Fruit fly (Drosophila melanogaster) whole organism, embryonic: ENCODE measurements around the gene CG9837.

Experiments
- Atf6 ChIP-seq: fragments of 200-800 bp; sonication (Bioruptor generic); IDR thresholded peaks from 2 replicates; pipeline ENCODE4 v1.3.6; 2022; ENCODE audit warnings: missing biosample characterization, missing genetic modification characterization
- CG10565 ChIP-seq: fragments of 200-800 bp; sonication (Bioruptor generic); optimal IDR thresholded peaks from 3 replicates; lab custom pipeline; 2016; ENCODE audit warnings: missing biosample characterization, mild to moderate bottlenecking, missing genetic modification characterization
- CG10654 ChIP-seq: fragments of 200-800 bp; sonication (Bioruptor generic); optimal IDR thresholded peaks from 2 replicates; lab custom pipeline; 2016; ENCODE audit warnings: missing biosample characterization, missing genetic modification characterization
- CG10959 ChIP-seq: fragments of 200-800 bp; sonication (Bioruptor generic); IDR thresholded peaks from 2 replicates; pipeline ENCODE4 v1.3.6; 2022; ENCODE audit warnings: missing biosample characterization, missing genetic modification characterization
- CG12299 ChIP-seq: fragments of 200-800 bp; sonication (Bioruptor generic); optimal IDR thresholded peaks from 2 replicates; lab custom pipeline; 2018; ENCODE audit warnings: missing biosample characterization, mild to moderate bottlenecking, missing genetic modification characterization
- CG15073 ChIP-seq: fragments of 200-800 bp; sonication (Bioruptor generic); optimal IDR thresholded peaks from 2 replicates; lab custom pipeline; 2016; ENCODE audit warnings: missing biosample characterization, missing genetic modification characterization
- CG1602 ChIP-seq: fragments of 200-800 bp; sonication (Bioruptor generic); optimal IDR thresholded peaks from 3 replicates; lab custom pipeline; 2016; ENCODE audit warnings: missing biosample characterization, missing genetic modification characterization
- CG16815 ChIP-seq: fragments of 200-800 bp; sonication (Bioruptor generic); optimal IDR thresholded peaks from 3 replicates; lab custom pipeline; 2017; ENCODE audit warnings: missing biosample characterization, mild to moderate bottlenecking, missing genetic modification characterization
- CG2120 ChIP-seq: fragments of 200-800 bp; sonication (Bioruptor generic); optimal IDR thresholded peaks from 3 replicates; lab custom pipeline; 2016; ENCODE audit warnings: missing biosample characterization, missing genetic modification characterization
- CG2889 ChIP-seq: fragments of 200-800 bp; sonication (Bioruptor generic); IDR thresholded peaks from 3 replicates; pipeline ENCODE4 v1.3.6; 2022; ENCODE audit warnings: missing biosample characterization, missing genetic modification characterization
- CG3407 ChIP-seq: fragments of 200-800 bp; sonication (Bioruptor generic); optimal IDR thresholded peaks from 2 replicates; lab custom pipeline; 2018; ENCODE audit warnings: missing biosample characterization, mild to moderate bottlenecking, missing genetic modification characterization
- CG34422 ChIP-seq: fragments of 200-800 bp; sonication (Bioruptor generic); IDR thresholded peaks from 3 replicates; pipeline ENCODE4 v1.3.6; 2022; ENCODE audit warnings: missing biosample characterization, missing genetic modification characterization
- CG3838 ChIP-seq: fragments of 200-800 bp; sonication (Bioruptor generic); optimal IDR thresholded peaks from 3 replicates; lab custom pipeline; 2016; ENCODE audit warnings: missing biosample characterization, missing genetic modification characterization
- CG43689 ChIP-seq: fragments of 200-800 bp; sonication (Bioruptor generic); IDR thresholded peaks from 2 replicates; pipeline ENCODE4 v1.3.6; 2022; ENCODE audit warnings: missing biosample characterization, missing genetic modification characterization
- CG6683 ChIP-seq: fragments of 200-800 bp; sonication (Bioruptor generic); optimal IDR thresholded peaks from 2 replicates; lab custom pipeline; 2017; ENCODE audit warnings: missing biosample characterization, mild to moderate bottlenecking, missing genetic modification characterization, missing genetic modification reagents
- CG7372 ChIP-seq: fragments of 200-800 bp; sonication (Bioruptor generic); IDR thresholded peaks from 2 replicates; pipeline ENCODE4 v1.3.6; 2022; ENCODE audit warnings: missing biosample characterization, missing genetic modification characterization
- CG7745 ChIP-seq: fragments of 200-800 bp; sonication (Bioruptor generic); optimal IDR thresholded peaks from 2 replicates; lab custom pipeline; 2018; ENCODE audit warnings: missing biosample characterization, mild to moderate bottlenecking, missing genetic modification characterization, moderate library complexity
- CG9609 ChIP-seq: fragments of 200-800 bp; sonication (Bioruptor generic); optimal IDR thresholded peaks from 3 replicates; lab custom pipeline; 2016; ENCODE audit warnings: missing biosample characterization, missing genetic modification characterization
- CTCF ChIP-seq: fragments of 200-800 bp; sonication (Bioruptor generic); optimal IDR thresholded peaks from 2 replicates; lab custom pipeline; 2017; ENCODE audit warnings: missing biosample characterization, mild to moderate bottlenecking, missing genetic modification characterization, moderate library complexity
- Chrac-16 ChIP-seq: fragments of 200-800 bp; sonication (Bioruptor generic); optimal IDR thresholded peaks from 3 replicates; lab custom pipeline; 2016; ENCODE audit warnings: missing biosample characterization, missing genetic modification characterization
- D ChIP-seq, 2 experiments: fragments of 200-800 bp in 1 of 2; fragments of >200 bp in 1 of 2; sonication (Bioruptor generic) in 1 of 2; optimal IDR thresholded peaks; 2 replicates in 1 of 2; 3 replicates in 1 of 2; lab custom pipeline; 2017; ENCODE audit warnings: mild to moderate bottlenecking in 1 of 2, missing biosample characterization in 1 of 2, missing genetic modification characterization in 1 of 2, missing genetic modification reagents in 1 of 2
- Fer3 ChIP-seq: fragments of 200-800 bp; sonication (Bioruptor generic); optimal IDR thresholded peaks from 2 replicates; lab custom pipeline; 2018; ENCODE audit warnings: missing biosample characterization, mild to moderate bottlenecking, missing genetic modification characterization, moderate library complexity
- HLH4C ChIP-seq: fragments of 200-800 bp; sonication (Bioruptor generic); IDR thresholded peaks from 3 replicates; pipeline ENCODE4 v1.3.6; 2022; ENCODE audit warnings: missing biosample characterization, missing genetic modification characterization; ENCODE audit not compliant: partially characterized antibody
- HLHmδ ChIP-seq: fragments of 200-800 bp; sonication (Bioruptor generic); optimal IDR thresholded peaks from 2 replicates; lab custom pipeline; 2018; ENCODE audit warnings: missing biosample characterization, mild to moderate bottlenecking, missing genetic modification characterization, moderate library complexity
- Max ChIP-seq: fragments of 200-800 bp; sonication (Bioruptor generic); optimal IDR thresholded peaks from 2 replicates; lab custom pipeline; 2016; ENCODE audit warnings: missing biosample characterization, mild to moderate bottlenecking, missing genetic modification characterization
- Mes4 ChIP-seq: fragments of 200-800 bp; sonication (Bioruptor generic); optimal IDR thresholded peaks from 2 replicates; lab custom pipeline; 2016; ENCODE audit warnings: missing biosample characterization, missing genetic modification characterization
- Nf-YA ChIP-seq: fragments of 200-800 bp; sonication (Bioruptor generic); IDR thresholded peaks from 2 replicates; pipeline ENCODE4 v1.3.6; 2022; ENCODE audit warnings: missing biosample characterization, missing genetic modification characterization
- Pdp1 ChIP-seq, 2 experiments: fragments of 200-800 bp; sonication (Bioruptor generic); optimal IDR thresholded peaks; 3 replicates each; lab custom pipeline; 2016; ENCODE audit warnings: missing biosample characterization in 2 of 2, missing genetic modification characterization in 2 of 2, mild to moderate bottlenecking in 1 of 2, moderate library complexity in 1 of 2
- Rfx ChIP-seq: fragments of 200-800 bp; sonication (Bioruptor generic); IDR thresholded peaks from 2 replicates; pipeline ENCODE4 v1.3.6; 2022; ENCODE audit warnings: missing biosample characterization, missing genetic modification characterization
- Sry-β ChIP-seq: fragments of 200-800 bp; sonication (Bioruptor generic); optimal IDR thresholded peaks from 2 replicates; lab custom pipeline; 2018; ENCODE audit warnings: missing biosample characterization, mild to moderate bottlenecking, missing genetic modification characterization, moderate library complexity
- Xrp1 ChIP-seq: fragments of 200-800 bp; sonication (Bioruptor generic); IDR thresholded peaks from 2 replicates; pipeline ENCODE4 v1.3.6; 2022; ENCODE audit warnings: missing biosample characterization, missing genetic modification characterization
- abd-A ChIP-seq: fragments of 200-800 bp; sonication (Bioruptor generic); optimal IDR thresholded peaks from 3 replicates; lab custom pipeline; 2019; ENCODE audit warnings: missing biosample characterization, mild to moderate bottlenecking, missing genetic modification characterization, moderate library complexity
- btn ChIP-seq: fragments of 200-800 bp; sonication (Bioruptor generic); optimal IDR thresholded peaks from 2 replicates; lab custom pipeline; 2016; ENCODE audit warnings: missing biosample characterization, missing genetic modification characterization
- chm ChIP-seq: fragments of 200-800 bp; sonication (Bioruptor generic); IDR thresholded peaks from 2 replicates; pipeline ENCODE4 v1.3.6; 2022; ENCODE audit warnings: missing biosample characterization, missing genetic modification characterization
- eyg ChIP-seq: fragments of 200-800 bp; sonication (Bioruptor generic); optimal IDR thresholded peaks from 3 replicates; lab custom pipeline; 2016; ENCODE audit warnings: missing biosample characterization, missing genetic modification characterization
- fru ChIP-seq: fragments of >200 bp; optimal IDR thresholded peaks from 2 replicates; lab custom pipeline; 2017
- ftz-f1 ChIP-seq: fragments of 200-800 bp; sonication (Bioruptor generic); optimal IDR thresholded peaks from 2 replicates; lab custom pipeline; 2016; ENCODE audit warnings: missing biosample characterization, missing genetic modification characterization
- fu2 ChIP-seq: fragments of 200-800 bp; sonication (Bioruptor generic); optimal IDR thresholded peaks from 2 replicates; lab custom pipeline; 2016; ENCODE audit warnings: missing biosample characterization, missing genetic modification characterization
- gce ChIP-seq: fragments of 200-800 bp; sonication (Bioruptor generic); IDR thresholded peaks from 3 replicates; pipeline ENCODE4 v1.3.6; 2022; ENCODE audit warnings: missing biosample characterization, missing genetic modification characterization
- gsb-n ChIP-seq: fragments of 200-800 bp; sonication (Bioruptor generic); optimal IDR thresholded peaks from 3 replicates; lab custom pipeline; 2018; ENCODE audit warnings: missing biosample characterization, mild to moderate bottlenecking, missing genetic modification characterization
- jumu ChIP-seq: fragments of 200-800 bp; sonication (Bioruptor generic); optimal IDR thresholded peaks from 3 replicates; lab custom pipeline; 2016; ENCODE audit warnings: missing biosample characterization, missing genetic modification characterization
- mld ChIP-seq: fragments of 200-800 bp; sonication (Bioruptor generic); IDR thresholded peaks from 3 replicates; pipeline ENCODE4 v1.3.6; 2022; ENCODE audit warnings: missing biosample characterization, missing genetic modification characterization; ENCODE audit not compliant: partially characterized antibody
- odd ChIP-seq: fragments of 200-800 bp; sonication (Bioruptor generic); optimal IDR thresholded peaks from 2 replicates; lab custom pipeline; 2017; ENCODE audit warnings: missing biosample characterization, mild to moderate bottlenecking, missing genetic modification characterization
- rib ChIP-seq: fragments of 200-800 bp; sonication (Bioruptor generic); IDR thresholded peaks from 2 replicates; pipeline ENCODE4 v1.3.6; 2022; ENCODE audit warnings: missing biosample characterization, missing genetic modification characterization
- salm ChIP-seq: fragments of 200-800 bp; sonication (Bioruptor generic); optimal IDR thresholded peaks from 2 replicates; lab custom pipeline; 2018; ENCODE audit warnings: missing biosample characterization, mild to moderate bottlenecking, missing genetic modification characterization
- scrt ChIP-seq: fragments of 200-800 bp; sonication (Bioruptor generic); optimal IDR thresholded peaks from 2 replicates; lab custom pipeline; 2018; ENCODE audit warnings: missing biosample characterization, mild to moderate bottlenecking, missing genetic modification characterization, moderate library complexity
- sens-2 ChIP-seq: fragments of 200-800 bp; sonication (Bioruptor generic); IDR thresholded peaks from 2 replicates; pipeline ENCODE4 v1.3.6; 2022; ENCODE audit warnings: missing biosample characterization, missing genetic modification characterization
- sob ChIP-seq: fragments of 200-800 bp; sonication (Bioruptor generic); IDR thresholded peaks from 2 replicates; pipeline ENCODE4 v1.3.6; 2022; ENCODE audit warnings: missing biosample characterization, missing genetic modification characterization
- trem ChIP-seq: fragments of 200-800 bp; optimal IDR thresholded peaks from 3 replicates; lab custom pipeline; 2019; ENCODE audit warnings: missing biosample characterization, mild to moderate bottlenecking, missing genetic modification characterization, moderate library complexity
- vfl ChIP-seq: fragments of 200-800 bp; sonication (Bioruptor generic); optimal IDR thresholded peaks from 2 replicates; lab custom pipeline; 2016; ENCODE audit warnings: missing biosample characterization, missing genetic modification characterization
- vnd ChIP-seq: fragments of 200-800 bp; sonication (Bioruptor generic); IDR thresholded peaks from 3 replicates; pipeline ENCODE4 v1.3.6; 2022; ENCODE audit warnings: missing biosample characterization, missing genetic modification characterization; ENCODE audit not compliant: partially characterized antibody
- yki ChIP-seq: fragments of >200 bp; optimal IDR thresholded peaks from 3 replicates; lab custom pipeline; 2018

The CG9837 gene

dm6 chr3R:8808518-8808921 is 4.9 kb downstream of the CG9837 start (continued):
- no peak for TF ChIP-seq CG15073 (GFP tag; lab: Kevin White, UChicago)
- no peak for TF ChIP-seq gce (GFP tag; lab: Robert Waterston, UW)
- no peak for TF ChIP-seq CG7372
- TF ChIP-seq yki (lab: Kevin White, UChicago): no peak
- no peak for TF ChIP-seq chm (GFP tag; lab: Robert Waterston, UW)
- no peak for TF ChIP-seq fu2 (GFP tag; lab: Kevin White, UChicago)
- TF ChIP-seq Rfx (GFP tag; lab: Robert Waterston, UW): 0 out of 2 replicates have a peak, but pooled peaks have one; percentile 8
- TF ChIP-seq CG3838 (GFP tag; lab: Kevin White, UChicago): peak; percentile 27
- peak; percentile 34 for TF ChIP-seq Atf6 (GFP tag; lab: Robert Waterston, UW)
- peak; percentile 67 for TF ChIP-seq CG3407 (GFP tag; lab: Kevin White, UChicago)
- TF ChIP-seq Sry-β (GFP tag; lab: Kevin White, UChicago): peak; percentile 38
- peak; percentile 83 for TF ChIP-seq Chrac-16 (GFP tag; lab: Kevin White, UChicago)
- no peak for TF ChIP-seq rib (GFP tag; lab: Robert Waterston, UW)
- TF ChIP-seq trem: peak; percentile 91
- TF ChIP-seq sens-2 (GFP tag; lab: Robert Waterston, UW): 0 out of 2 replicates have a peak, but pooled peaks have one; percentile 51
- no peak for TF ChIP-seq mld (GFP tag; lab: Robert Waterston, UW)
- peak; percentile 41 for TF ChIP-seq odd (GFP tag; lab: Kevin White, UChicago)
- peak; percentile 66 for TF ChIP-seq CG7745 (tag; lab: Kevin White, UChicago)
- TF ChIP-seq CG10654 (GFP tag; lab: Kevin White, UChicago): peak; percentile 59
- TF ChIP-seq Mes4 (GFP tag; lab: Kevin White, UChicago): peak; percentile 49
- TF ChIP-seq ftz-f1 (GFP tag; lab: Kevin White, UChicago): no peak
- TF ChIP-seq CG10959 (GFP tag; lab: Robert Waterston, UW): peak; percentile 84
- TF ChIP-seq HLH4C: no peak
- peak; percentile 89 for TF ChIP-seq CG16815
- no peak for TF ChIP-seq HLHmδ (GFP tag; lab: Kevin White, UChicago)
- TF ChIP-seq CG10565: no peak
- TF ChIP-seq jumu (GFP tag; lab: Kevin White, UChicago): no peak
- peak; percentile 62; the same call in 1 of the 3 replicates for TF ChIP-seq CG34422
- TF ChIP-seq Nf-YA (GFP tag; lab: Robert Waterston, UW): no peak
- peak; percentile 60 for TF ChIP-seq vfl (GFP tag; lab: Kevin White, UChicago)
- TF ChIP-seq CG9609 (GFP tag; lab: Kevin White, UChicago): peak; percentile 63
- TF ChIP-seq CG6683 (GFP tag; lab: Kevin White, UChicago): no peak
- TF ChIP-seq Fer3 (tag; lab: Kevin White, UChicago): no peak
- TF ChIP-seq fru (lab: Kevin White, UChicago): no peak
- TF ChIP-seq CG2120 (GFP tag; lab: Kevin White, UChicago): peak; percentile 45
- TF ChIP-seq eyg (GFP tag; lab: Kevin White, UChicago): no peak
- no peak for TF ChIP-seq abd-A
- TF ChIP-seq CG2889 (GFP tag; lab: Robert Waterston, UW): no peak
- TF ChIP-seq sob: no peak
- peak; percentile 36 to 57 for TF ChIP-seq Pdp1 (GFP tag; optimal IDR thresholded peaks at IDR 0.05; lab: Kevin White, UChicago)
- TF ChIP-seq btn (GFP tag; lab: Kevin White, UChicago): peak; percentile 8
- TF ChIP-seq Max (GFP tag; lab: Kevin White, UChicago): peak; percentile 66
- TF ChIP-seq Xrp1 (GFP tag; lab: Robert Waterston, UW): peak; percentile 87
- TF ChIP-seq CG12299: peak; percentile 42
- peak; percentile 59 for TF ChIP-seq salm (tag; lab: Kevin White, UChicago)
- TF ChIP-seq vnd (GFP tag; lab: Robert Waterston, UW): no peak
- TF ChIP-seq CG43689 (GFP tag; lab: Robert Waterston, UW): no peak
- TF ChIP-seq scrt (GFP tag; lab: Kevin White, UChicago): peak; percentile 23
- peak; percentile 87 for TF ChIP-seq CG1602 (GFP tag; lab: Kevin White, UChicago)
- peak; percentile 85 for TF ChIP-seq gsb-n (tag; lab: Kevin White, UChicago)
- TF ChIP-seq D (optimal IDR thresholded peaks at IDR 0.05; lab: Kevin White, UChicago): no peak
- peak; percentile 86 for TF ChIP-seq D (GFP tag; optimal IDR thresholded peaks at IDR 0.05; lab: Kevin White, UChicago)
- TF ChIP-seq CTCF (GFP tag; lab: Kevin White, UChicago): no peak
